Worm (Caenorhabditis elegans) whole organism, L1 larva: ENCODE measurements around the gene ZK1307.4.

Source experiments
- C04F5.9 ChIP-seq: sonication (generic microtip); optimal IDR thresholded peaks from 2 replicates; lab custom pipeline; 2016; ENCODE audit warnings: missing genetic modification characterization, missing compliant biosample characterization
- aha-1 ChIP-seq: fragments of 150-350 bp; optimal IDR thresholded peaks from 2 replicates; lab custom pipeline; 2014; ENCODE audit warnings: missing biosample characterization, missing genetic modification characterization
- ama-1 ChIP-seq: fragments of 150-350 bp; optimal IDR thresholded peaks from 2 replicates; lab custom pipeline; 2014
- blmp-1 ChIP-seq: fragments of 150-350 bp; optimal IDR thresholded peaks from 2 replicates; lab custom pipeline; 2014; ENCODE audit warnings: missing biosample characterization, missing genetic modification characterization
- ceh-63 ChIP-seq: fragments of 200-800 bp; sonication (Bioruptor generic); optimal IDR thresholded peaks from 2 replicates; lab custom pipeline; 2018; ENCODE audit warnings: mild to moderate bottlenecking, missing genetic modification characterization, missing compliant biosample characterization
- ceh-8 ChIP-seq: fragments of 200-800 bp; sonication (Bioruptor generic); optimal IDR thresholded peaks from 2 replicates; lab custom pipeline; 2018; ENCODE audit warnings: mild to moderate bottlenecking, missing genetic modification characterization, moderate library complexity, missing compliant biosample characterization
- ceh-82 ChIP-seq, 3 experiments: fragments of 150-350 bp in 1 of 3; sonication (generic microtip) in 2 of 3; optimal IDR thresholded peaks; 2 replicates each; lab custom pipeline; 2014 to 2017; ENCODE audit warnings: missing biosample characterization in 3 of 3, missing genetic modification characterization in 3 of 3
- dpl-1 ChIP-seq, 3 experiments: fragments of 150-350 bp in 2 of 3; sonication (generic microtip) in 1 of 3; optimal IDR thresholded peaks; 2 replicates each; lab custom pipeline; 2014 to 2017; ENCODE audit warnings: missing biosample characterization in 3 of 3, missing genetic modification characterization in 3 of 3, missing genetic modification reagents in 3 of 3
- efl-1 ChIP-seq, 4 experiments: fragments of 150-350 bp; optimal IDR thresholded peaks in 3 of 4; peaks in 1 of 4; 1 replicate in 1 of 4; 2 replicates in 3 of 4; lab custom pipeline; 2014; ENCODE audit warnings: missing biosample characterization in 2 of 4, missing genetic modification characterization in 2 of 4, missing genetic modification reagents in 2 of 4
- elt-3 ChIP-seq, 6 experiments: fragments of 150-350 bp in 1 of 6; sonication (generic microtip); optimal IDR thresholded peaks; 2 replicates each; lab custom pipeline; 2017 to 2018; ENCODE audit warnings: missing biosample characterization in 6 of 6, missing genetic modification characterization in 6 of 6, inconsistent platforms in 1 of 6
- hlh-17 ChIP-seq: fragments of 200-800 bp; sonication (Bioruptor generic); optimal IDR thresholded peaks from 2 replicates; lab custom pipeline; 2018; ENCODE audit warnings: missing genetic modification characterization, mild to moderate bottlenecking, missing compliant biosample characterization, moderate library complexity, borderline replicate concordance
- isw-1 ChIP-seq: fragments of 200-800 bp; sonication (Bioruptor generic); IDR thresholded peaks from 2 replicates; pipeline ENCODE4 v1.3.6; 2022; ENCODE audit warnings: missing genetic modification characterization, missing compliant biosample characterization
- jun-1 ChIP-seq: fragments of 150-350 bp; optimal IDR thresholded peaks from 2 replicates; lab custom pipeline; 2014; ENCODE audit warnings: missing biosample characterization, missing genetic modification reagents, missing genetic modification characterization
- lin-14 ChIP-seq: fragments of 200-800 bp; sonication (Bioruptor generic); optimal IDR thresholded peaks from 2 replicates; lab custom pipeline; 2018; ENCODE audit warnings: mild to moderate bottlenecking, missing genetic modification characterization, moderate library complexity, missing compliant biosample characterization
- lin-35 ChIP-seq, 2 experiments: fragments of 150-350 bp; optimal IDR thresholded peaks; 2 replicates each; lab custom pipeline; 2014; ENCODE audit warnings: missing biosample characterization in 2 of 2, missing genetic modification characterization in 2 of 2, missing genetic modification reagents in 2 of 2
- lin-39 ChIP-seq: fragments of 150-350 bp; optimal IDR thresholded peaks from 2 replicates; lab custom pipeline; 2014; ENCODE audit warnings: missing biosample characterization, missing genetic modification reagents, missing genetic modification characterization
- lsy-2 ChIP-seq, 2 experiments: fragments of 150-350 bp; optimal IDR thresholded peaks; 2 replicates each; lab custom pipeline; 2014; ENCODE audit warnings: missing biosample characterization in 2 of 2, missing genetic modification characterization in 2 of 2
- mdl-1 ChIP-seq, 2 experiments: fragments of 150-350 bp; optimal IDR thresholded peaks; 2 replicates each; lab custom pipeline; 2014 to 2017; ENCODE audit warnings: missing biosample characterization in 2 of 2, missing genetic modification characterization in 2 of 2, inconsistent platforms in 1 of 2
- mef-2 ChIP-seq: fragments of 150-350 bp; optimal IDR thresholded peaks from 2 replicates; lab custom pipeline; 2014; ENCODE audit warnings: missing biosample characterization, missing genetic modification characterization
- mep-1 ChIP-seq: fragments of 150-350 bp; optimal IDR thresholded peaks from 2 replicates; lab custom pipeline; 2014; ENCODE audit warnings: missing biosample characterization, missing genetic modification characterization
- nhr-11 ChIP-seq: fragments of 150-350 bp; optimal IDR thresholded peaks from 2 replicates; lab custom pipeline; 2014; ENCODE audit warnings: missing biosample characterization, missing genetic modification characterization
- nhr-12 ChIP-seq: sonication (generic microtip); optimal IDR thresholded peaks from 2 replicates; lab custom pipeline; 2017; ENCODE audit warnings: missing biosample characterization, missing genetic modification characterization
- nhr-20 ChIP-seq: sonication (generic microtip); optimal IDR thresholded peaks from 2 replicates; lab custom pipeline; 2016; ENCODE audit warnings: mild to moderate bottlenecking, missing genetic modification characterization, missing compliant biosample characterization
- nhr-28 ChIP-seq: fragments of 150-350 bp; optimal IDR thresholded peaks from 2 replicates; lab custom pipeline; 2014; ENCODE audit warnings: missing biosample characterization, missing genetic modification characterization
- nhr-47 ChIP-seq: sonication (generic microtip); optimal IDR thresholded peaks from 2 replicates; lab custom pipeline; 2016; ENCODE audit warnings: mild to moderate bottlenecking, missing genetic modification characterization, moderate library complexity, missing compliant biosample characterization
- nhr-71 ChIP-seq: sonication (generic microtip); optimal IDR thresholded peaks from 2 replicates; lab custom pipeline; 2016; ENCODE audit warnings: mild to moderate bottlenecking, missing genetic modification characterization, moderate library complexity, missing compliant biosample characterization
- nhr-76 ChIP-seq: sonication (generic microtip); optimal IDR thresholded peaks from 2 replicates; lab custom pipeline; 2017; ENCODE audit warnings: missing biosample characterization, missing genetic modification characterization
- nhr-84 ChIP-seq: sonication (generic microtip); optimal IDR thresholded peaks from 2 replicates; lab custom pipeline; 2017; ENCODE audit warnings: missing biosample characterization, missing genetic modification characterization
- nhr-85 ChIP-seq: sonication (generic microtip); peaks from one replicate; lab custom pipeline; 2016; ENCODE audit warnings: missing genetic modification characterization, inconsistent platforms, missing compliant biosample characterization
- pag-3 ChIP-seq: sonication (generic microtip); optimal IDR thresholded peaks from 2 replicates; lab custom pipeline; 2017; ENCODE audit warnings: missing genetic modification characterization, mild to moderate bottlenecking, missing compliant biosample characterization, antibody characterized with exemption, borderline replicate concordance; ENCODE audit not compliant: insufficient read depth
- pqm-1 ChIP-seq: sonication (generic microtip); optimal IDR thresholded peaks from 3 replicates; lab custom pipeline; 2017; ENCODE audit warnings: missing biosample characterization, missing genetic modification characterization
- rnt-1 ChIP-seq: sonication (generic microtip); optimal IDR thresholded peaks from 2 replicates; lab custom pipeline; 2016; ENCODE audit warnings: mild to moderate bottlenecking, missing genetic modification characterization, moderate library complexity, missing compliant biosample characterization
- skn-1 ChIP-seq: fragments of 150-350 bp; optimal IDR thresholded peaks from 2 replicates; lab custom pipeline; 2014; ENCODE audit warnings: missing biosample characterization, missing genetic modification characterization
- snu-23 ChIP-seq: sonication (generic microtip); optimal IDR thresholded peaks from 2 replicates; lab custom pipeline; 2016; ENCODE audit warnings: missing genetic modification characterization, missing compliant biosample characterization
- sup-37 ChIP-seq: fragments of 200-800 bp; sonication (Bioruptor generic); optimal IDR thresholded peaks from 2 replicates; lab custom pipeline; 2018; ENCODE audit warnings: mild to moderate bottlenecking, missing genetic modification characterization, missing compliant biosample characterization
- unc-86 ChIP-seq: sonication (generic microtip); optimal IDR thresholded peaks from 2 replicates; lab custom pipeline; 2016; ENCODE audit warnings: missing genetic modification characterization, missing compliant biosample characterization
- xbp-1 ChIP-seq: sonication (generic microtip); optimal IDR thresholded peaks from 2 replicates; lab custom pipeline; 2016; ENCODE audit warnings: missing genetic modification characterization, missing compliant biosample characterization

ZK1307.4 gene

ce11 chrII:9649191-9649590 lies 2.4 kb downstream of the ZK1307.4 start, which contains the start of gene ZK1307.9:
ZK1307.9 (plus strand) TSS chrII:9649491.
- TF ChIP-seq ceh-63 (GFP tag; lab: Kevin White, UChicago) (no peak), ama-1 (no peak), xbp-1 (tag; lab: Kevin White, UChicago) (no peak), nhr-12 (tag; lab: Kevin White, UChicago) (no peak), aha-1 (no peak), pag-3 (no peak), lin-39 (no peak), hlh-17 (GFP tag; lab: Kevin White, UChicago) (no peak), isw-1 (GFP tag; lab: Robert Waterston, UW) (no peak), unc-86 (tag; lab: Kevin White, UChicago) (no peak), nhr-84 (tag; lab: Kevin White, UChicago) (no peak), ceh-8 (GFP tag; lab: Kevin White, UChicago) (no peak), nhr-76 (tag; lab: Kevin White, UChicago) (no peak), mef-2 (tag; lab: Kevin White, UChicago) (no peak), pqm-1 (tag; lab: Kevin White, UChicago) (no peak), nhr-20 (tag; lab: Kevin White, UChicago) (no peak)

- TF ChIP-seq rnt-1 (tag; lab: Kevin White, UChicago) (peak; percentile 5), lin-14 (peak; percentile 62), jun-1 (tag; lab: Kevin White, UChicago) (no peak), nhr-11 (tag; lab: Kevin White, UChicago) (no peak), nhr-85 (tag; lab: Kevin White, UChicago) (peak; percentile 65), snu-23 (GFP tag; lab: Kevin White, UChicago) (peak; percentile 51), lsy-2 (tag; optimal IDR thresholded peaks at IDR 0.05; lab: Kevin White, UChicago) (peak in 1 of 2 experiments; percentile 11), sup-37 (GFP tag; lab: Kevin White, UChicago) (no peak), efl-1 (optimal IDR thresholded peaks at IDR 0.05; lab: Kevin White, UChicago) (peak in 1 of 2 experiments; percentile 21), efl-1 (GFP tag; optimal IDR thresholded peaks at IDR 0.05 in 1 of 2; lab: Kevin White, UChicago) (peak; percentile 7 to 70), mep-1 (tag; lab: Kevin White, UChicago) (peak; percentile 7), C04F5.9 (no peak), xbp-1 (tag; lab: Kevin White, UChicago) (peak; percentile 24), nhr-28 (no peak), mdl-1 (tag; optimal IDR thresholded peaks at IDR 0.05; lab: Kevin White, UChicago) (peak in 1 of 2 experiments; percentile 37), lin-35 (GFP tag; optimal IDR thresholded peaks at IDR 0.05; lab: Kevin White, UChicago) (peak in 1 of 2 experiments; percentile 14), ceh-82 (tag; optimal IDR thresholded peaks at IDR 0.05; lab: Kevin White, UChicago) (peak in 1 of 3 experiments; percentile 6), nhr-71 (tag; lab: Kevin White, UChicago) (peak; percentile 40), dpl-1 (GFP tag; optimal IDR thresholded peaks at IDR 0.05; lab: Kevin White, UChicago) (peak in 1 of 3 experiments; percentile 25), elt-3 (tag; optimal IDR thresholded peaks at IDR 0.05; lab: Kevin White, UChicago) (no peak), blmp-1 (tag; lab: Kevin White, UChicago) (peak; percentile 20), skn-1 (tag; lab: Kevin White, UChicago) (peak; percentile 33), nhr-20 (tag; lab: Kevin White, UChicago) (peak; percentile 39), nhr-47 (peak; percentile 17)
These were observed 4.4 kb downstream of the ZK1307.4 start, which contains the start of gene sqv-8 for ce11 chrII:9646928-9647838. sqv-8 (plus strand) TSS chrII:9646978.
